Fruit fly (Drosophila melanogaster) whole organism, adult: ENCODE results near the gene her.

Experiments used
- CG11617 ChIP-seq: fragments of 200-800 bp; sonication (Bioruptor generic); optimal IDR thresholded peaks from 2 replicates; lab custom pipeline; 2017; ENCODE audit warnings: mild to moderate bottlenecking, missing biosample characterization, missing genetic modification reagents, missing genetic modification characterization
- CG14711 ChIP-seq: fragments of 200-800 bp; sonication (Bioruptor generic); optimal IDR thresholded peaks from 2 replicates; lab custom pipeline; 2018; ENCODE audit warnings: missing biosample characterization, mild to moderate bottlenecking, missing genetic modification characterization, moderate library complexity
- CG5204 ChIP-seq: fragments of 200-800 bp; sonication (Bioruptor generic); optimal IDR thresholded peaks from 2 replicates; lab custom pipeline; 2016; ENCODE audit warnings: missing biosample characterization, missing genetic modification characterization
- CG7045 ChIP-seq: fragments of 200-800 bp; sonication (Bioruptor generic); optimal IDR thresholded peaks from 2 replicates; lab custom pipeline; 2017; ENCODE audit warnings: missing biosample characterization, mild to moderate bottlenecking, missing genetic modification characterization
- CG7101 ChIP-seq: fragments of 200-800 bp; sonication (Bioruptor generic); optimal IDR thresholded peaks from 2 replicates; lab custom pipeline; 2018; ENCODE audit warnings: missing biosample characterization, mild to moderate bottlenecking, missing genetic modification characterization, moderate library complexity
- Clk ChIP-seq: fragments of 200-800 bp; sonication (Bioruptor generic); optimal IDR thresholded peaks from 2 replicates; lab custom pipeline; 2017; ENCODE audit warnings: missing biosample characterization, missing genetic modification characterization
- Crg-1 ChIP-seq: fragments of 200-800 bp; sonication (Bioruptor generic); optimal IDR thresholded peaks from 2 replicates; lab custom pipeline; 2016; ENCODE audit warnings: missing biosample characterization, missing genetic modification characterization
- Hr96 ChIP-seq: fragments of 200-800 bp; sonication (Bioruptor generic); optimal IDR thresholded peaks from 2 replicates; lab custom pipeline; 2016; ENCODE audit warnings: missing biosample characterization, missing genetic modification characterization
- Mnt ChIP-seq: fragments of 200-800 bp; sonication (Bioruptor generic); optimal IDR thresholded peaks from 2 replicates; lab custom pipeline; 2016; ENCODE audit warnings: missing biosample characterization, mild to moderate bottlenecking, missing genetic modification characterization
- cnc ChIP-seq, 2 experiments: fragments of >200 bp; optimal IDR thresholded peaks; 2 replicates each; lab custom pipeline; 2017
- ovo ChIP-seq: fragments of 200-800 bp; sonication (Bioruptor generic); optimal IDR thresholded peaks from 2 replicates; lab custom pipeline; 2016; ENCODE audit warnings: missing biosample characterization, missing genetic modification characterization
- pad ChIP-seq: fragments of 200-800 bp; sonication (Bioruptor generic); optimal IDR thresholded peaks from 3 replicates; lab custom pipeline; 2017; ENCODE audit warnings: missing biosample characterization, missing genetic modification characterization, mild to moderate bottlenecking, moderate library complexity, missing genetic modification reagents
- tj ChIP-seq: fragments of 200-800 bp; sonication (Bioruptor generic); optimal IDR thresholded peaks from 3 replicates; lab custom pipeline; 2017; ENCODE audit warnings: missing biosample characterization, mild to moderate bottlenecking, missing genetic modification characterization, moderate library complexity
- toe ChIP-seq: fragments of 200-800 bp; sonication (Bioruptor generic); optimal IDR thresholded peaks from 2 replicates; lab custom pipeline; 2016; ENCODE audit warnings: missing biosample characterization, missing genetic modification characterization

- no peak for TF ChIP-seq ovo
- no peak for TF ChIP-seq Clk
- no peak for TF ChIP-seq Mnt (GFP tag; lab: Kevin White, UChicago)
- TF ChIP-seq CG7045, result no peak
- TF ChIP-seq CG5204 (GFP tag; lab: Kevin White, UChicago), result no peak
- no peak for TF ChIP-seq Crg-1 (GFP tag; lab: Kevin White, UChicago)
- TF ChIP-seq CG11617 (GFP tag; lab: Kevin White, UChicago), result no peak
- TF ChIP-seq tj (GFP tag; lab: Kevin White, UChicago), result no peak
- TF ChIP-seq toe (GFP tag; lab: Kevin White, UChicago), result no peak
- no peak for TF ChIP-seq CG7101 (tag; lab: Kevin White, UChicago)
- no peak for TF ChIP-seq cnc (optimal IDR thresholded peaks at IDR 0.05; lab: Kevin White, UChicago)
- TF ChIP-seq Hr96 (GFP tag; lab: Kevin White, UChicago), result no peak
- TF ChIP-seq CG14711 (tag; lab: Kevin White, UChicago), result no peak
- TF ChIP-seq pad, result no peak
Measured at dm6 chr2L:16627948-16628347, 49.0 kb upstream of the her start.
